Worm (Caenorhabditis elegans) whole organism, midembryonic: ENCODE data around the gene top-3.
A peak's percentile ranks its signal among the peaks of the same experiment; 100 is the strongest.

Experiments used
- T22C8.4 ChIP-seq: fragments of 200-800 bp; sonication (Bioruptor generic); IDR thresholded peaks from 2 replicates; pipeline ENCODE4 v1.3.6; 2022; ENCODE audit warnings: missing genetic modification characterization, missing compliant biosample characterization
- cog-1 ChIP-seq: sonication (generic microtip); optimal IDR thresholded peaks from 2 replicates; lab custom pipeline; 2016; ENCODE audit warnings: missing genetic modification characterization, missing compliant biosample characterization
- flt-1 ChIP-seq: fragments of 200-800 bp; sonication (Bioruptor generic); IDR thresholded peaks from 2 replicates; pipeline ENCODE4 v1.3.6; 2022; ENCODE audit warnings: missing genetic modification characterization, missing compliant biosample characterization
- klf-2 ChIP-seq: fragments of 200-800 bp; sonication (Bioruptor generic); conservative IDR thresholded peaks from 2 replicates; pipeline ENCODE4 v1.3.6; 2022; ENCODE audit warnings: missing genetic modification reagents, missing genetic modification characterization, missing compliant biosample characterization
- med-1 ChIP-seq: sonication (generic microtip); optimal IDR thresholded peaks from 2 replicates; lab custom pipeline; 2017; ENCODE audit warnings: missing genetic modification characterization, mild to moderate bottlenecking, missing compliant biosample characterization, antibody characterized with exemption, missing genetic modification reagents; ENCODE audit not compliant: insufficient read depth
- ref-1 ChIP-seq: fragments of 200-800 bp; sonication (Bioruptor generic); conservative IDR thresholded peaks from 2 replicates; pipeline ENCODE4 v1.3.6; 2022; ENCODE audit warnings: missing genetic modification reagents, missing genetic modification characterization, missing compliant biosample characterization
- tab-1 ChIP-seq: fragments of 200-800 bp; sonication (Bioruptor generic); IDR thresholded peaks from 2 replicates; pipeline ENCODE4 v1.3.6; 2022; ENCODE audit warnings: missing genetic modification characterization, missing compliant biosample characterization
- ztf-23 ChIP-seq: fragments of 200-800 bp; sonication (Bioruptor generic); IDR thresholded peaks from 2 replicates; pipeline ENCODE4 v1.3.6; 2022; ENCODE audit warnings: missing genetic modification reagents, missing genetic modification characterization, missing compliant biosample characterization
- ztf-29 ChIP-seq: fragments of 200-800 bp; sonication (Bioruptor generic); IDR thresholded peaks from 2 replicates; pipeline ENCODE4 v1.3.6; 2022; ENCODE audit warnings: missing genetic modification reagents, missing genetic modification characterization, missing compliant biosample characterization

Gene top-3

DNA sequence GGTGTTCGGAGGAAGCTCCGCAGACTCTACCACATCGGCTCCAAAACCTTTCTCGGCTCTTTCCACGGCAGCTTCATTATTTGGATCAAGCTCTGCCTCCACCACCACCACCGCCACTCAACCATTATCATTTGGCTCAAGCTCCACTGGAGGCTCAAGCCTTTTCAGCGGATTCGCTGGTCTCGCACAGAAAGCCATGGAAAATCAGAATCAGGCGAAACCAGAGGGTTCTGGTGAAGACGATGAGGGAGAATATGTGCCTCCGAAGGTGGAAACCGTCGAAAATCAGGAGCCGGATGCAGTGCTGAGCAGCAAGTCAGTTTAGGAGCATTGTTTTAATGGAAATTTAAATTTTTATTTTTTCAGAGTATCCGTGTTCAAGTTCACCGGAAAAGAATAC is 42.9 kb downstream of the top-3 start:
- TF ChIP-seq ref-1 (no peak), ztf-23 (GFP tag; lab: Robert Waterston, UW) (no peak), T22C8.4 (GFP tag; lab: Robert Waterston, UW) (no peak), tab-1 (GFP tag; lab: Robert Waterston, UW) (no peak), ztf-29 (GFP tag; lab: Robert Waterston, UW) (no peak), flt-1 (GFP tag; lab: Robert Waterston, UW) (no peak), med-1 (GFP tag; lab: Kevin White, UChicago) (no peak), klf-2 (GFP tag; lab: Robert Waterston, UW) (no peak), cog-1 (no peak)

DNA sequence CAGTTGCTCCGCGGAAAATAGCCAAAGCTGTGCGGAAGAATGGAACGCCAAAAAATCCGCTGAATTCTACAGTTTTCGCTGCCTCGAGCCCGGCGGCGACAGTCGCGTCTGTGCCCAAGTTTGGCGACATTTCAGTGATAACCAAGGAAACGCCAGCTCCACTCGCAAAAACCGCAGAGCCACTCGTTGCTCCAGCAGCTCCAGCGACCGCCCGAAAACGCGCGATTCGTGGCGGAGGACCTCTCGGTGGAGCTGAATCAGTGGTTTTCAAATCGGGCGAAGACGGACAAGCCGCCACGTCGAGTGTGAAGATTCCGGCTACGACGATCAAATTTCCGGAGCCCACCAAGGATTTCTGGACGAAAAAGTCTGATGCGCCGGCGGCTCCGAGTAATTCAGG is 43.7 kb downstream of the top-3 start:
- no peak for TF ChIP-seq med-1 (GFP tag; lab: Kevin White, UChicago)
- no peak for TF ChIP-seq ztf-29 (GFP tag; lab: Robert Waterston, UW)
- TF ChIP-seq T22C8.4 (GFP tag; lab: Robert Waterston, UW): no peak

DNA sequence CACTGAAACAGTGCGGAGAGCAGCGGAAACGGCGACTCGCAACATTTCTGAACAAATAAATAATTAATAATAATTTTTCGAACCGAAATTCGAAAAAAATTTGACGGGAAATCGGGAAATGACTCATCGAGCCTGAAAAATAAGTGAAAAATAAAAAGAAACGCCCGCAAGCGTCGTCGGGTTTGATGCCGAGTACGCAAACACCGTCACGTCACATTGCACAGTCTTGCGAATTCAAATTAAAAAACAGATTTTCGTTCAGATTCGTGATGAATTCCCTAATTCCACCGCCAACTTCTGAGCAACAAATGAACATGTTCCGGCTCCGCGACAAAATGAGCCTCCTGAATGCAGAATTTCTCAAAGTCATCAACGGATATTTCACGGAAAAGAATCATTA is 44.3 kb downstream of the top-3 start, which contains the start of the genes ndab-1 and npp-16:
TSS of gene ndab-1 (minus strand) at position 47 of the 400 bp plus-strand sequence.
TSS of gene npp-16 (plus strand) at position 263 of the 400 bp plus-strand sequence.
- TF ChIP-seq ztf-23 (GFP tag; lab: Robert Waterston, UW) (no peak), flt-1 (GFP tag; lab: Robert Waterston, UW) (0 out of 2 replicates have a peak, but pooled peaks have one; percentile 36)

- TF ChIP-seq T22C8.4 (GFP tag; lab: Robert Waterston, UW): no peak
- TF ChIP-seq tab-1 (GFP tag; lab: Robert Waterston, UW): no peak
- TF ChIP-seq flt-1 (GFP tag; lab: Robert Waterston, UW): no peak
- no peak for TF ChIP-seq ztf-29 (GFP tag; lab: Robert Waterston, UW)
- no peak for TF ChIP-seq ztf-23 (GFP tag; lab: Robert Waterston, UW)
- TF ChIP-seq cog-1: no peak
- no peak for TF ChIP-seq med-1 (GFP tag; lab: Kevin White, UChicago)
- no peak for TF ChIP-seq klf-2 (GFP tag; lab: Robert Waterston, UW)
- no peak for TF ChIP-seq ref-1
These were observed 45.8 kb downstream of the top-3 start, which contains the start of gene Y56A3A.16 for ce11 chrIII:11914220-11914619. Gene Y56A3A.16 (minus strand): TSS chrIII:11914320.

- TF ChIP-seq T22C8.4 (GFP tag; lab: Robert Waterston, UW) (no peak), cog-1 (no peak), ztf-23 (GFP tag; lab: Robert Waterston, UW) (no peak), flt-1 (GFP tag; lab: Robert Waterston, UW) (no peak), ref-1 (no peak), klf-2 (GFP tag; lab: Robert Waterston, UW) (no peak), tab-1 (GFP tag; lab: Robert Waterston, UW) (no peak), med-1 (GFP tag; lab: Kevin White, UChicago) (no peak), ztf-29 (GFP tag; lab: Robert Waterston, UW) (no peak)
These were observed 50.2 kb downstream of the top-3 start, which contains the start of gene faah-4 for ce11 chrIII:11909778-11910177. Gene faah-4 (minus strand): TSS chrIII:11909878.

ce11 chrIII:11908660-11909059 is 51.3 kb downstream of the top-3 start, which contains the start of gene fbxb-24:
Gene fbxb-24 (plus strand): TSS chrIII:11908960.
- TF ChIP-seq ref-1 (no peak), cog-1 (no peak), klf-2 (GFP tag; lab: Robert Waterston, UW) (no peak), T22C8.4 (GFP tag; lab: Robert Waterston, UW) (no peak), ztf-23 (GFP tag; lab: Robert Waterston, UW) (no peak), ztf-29 (GFP tag; lab: Robert Waterston, UW) (no peak), flt-1 (GFP tag; lab: Robert Waterston, UW) (no peak), tab-1 (GFP tag; lab: Robert Waterston, UW) (no peak), med-1 (GFP tag; lab: Kevin White, UChicago) (no peak)

ce11 chrIII:11907177-11907576 is 52.8 kb downstream of the top-3 start, which contains the start of gene sdz-33:
Gene sdz-33 (plus strand): TSS chrIII:11907477.
- TF ChIP-seq flt-1 (GFP tag; lab: Robert Waterston, UW) (no peak), tab-1 (GFP tag; lab: Robert Waterston, UW) (no peak), klf-2 (GFP tag; lab: Robert Waterston, UW) (no peak), cog-1 (no peak), ref-1 (no peak), med-1 (GFP tag; lab: Kevin White, UChicago) (no peak), T22C8.4 (GFP tag; lab: Robert Waterston, UW) (no peak), ztf-23 (GFP tag; lab: Robert Waterston, UW) (no peak), ztf-29 (GFP tag; lab: Robert Waterston, UW) (no peak)

DNA sequence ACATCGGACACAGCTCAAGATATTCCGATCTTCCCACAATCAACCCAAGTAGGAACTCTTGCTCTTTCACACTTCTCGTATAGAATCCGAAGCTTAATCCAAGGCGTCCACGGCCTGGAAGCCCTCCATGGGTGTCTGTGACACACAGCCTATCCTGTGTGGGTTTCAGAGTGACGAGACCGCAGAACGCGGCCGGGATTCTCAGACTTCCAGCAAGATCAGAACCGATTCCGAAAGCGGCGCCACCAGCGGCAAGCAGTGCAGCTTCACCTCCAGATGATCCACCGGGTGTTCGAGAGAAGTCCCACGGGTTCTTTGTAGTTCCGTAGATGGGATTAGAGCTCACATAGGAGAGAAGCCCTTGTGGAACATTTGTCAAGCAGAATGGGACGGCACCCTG is 57.2 kb downstream of the top-3 start:
- TF ChIP-seq T22C8.4 (GFP tag; lab: Robert Waterston, UW) (no peak), med-1 (GFP tag; lab: Kevin White, UChicago) (no peak), klf-2 (GFP tag; lab: Robert Waterston, UW) (no peak), ref-1 (no peak), ztf-23 (GFP tag; lab: Robert Waterston, UW) (no peak), ztf-29 (GFP tag; lab: Robert Waterston, UW) (no peak), cog-1 (no peak)

- TF ChIP-seq T22C8.4 (GFP tag; lab: Robert Waterston, UW) (no peak), ztf-23 (GFP tag; lab: Robert Waterston, UW) (no peak), cog-1 (no peak), ztf-29 (GFP tag; lab: Robert Waterston, UW) (no peak), tab-1 (GFP tag; lab: Robert Waterston, UW) (no peak), flt-1 (GFP tag; lab: Robert Waterston, UW) (no peak), klf-2 (GFP tag; lab: Robert Waterston, UW) (no peak), ref-1 (no peak), med-1 (GFP tag; lab: Kevin White, UChicago) (no peak)
These were observed 60.0 kb downstream of the top-3 start for ce11 chrIII:11900022-11900421.
